Worm (Caenorhabditis elegans): ENCODE measurements around the gene Y41E3.8.
"Not testable (repeated sequence)": the region's sequence is repeated elsewhere in the genome, so short reads cannot be mapped to it uniquely, and the experiment has no call there.

The Y41E3.8 gene

ce11 chrIV:15012154-15012892 is 16.5 kb downstream of the Y41E3.8 start:
- TF ChIP-seq jun-1 (tag; optimal IDR thresholded peaks at IDR 0.05): no peak
- TF ChIP-seq snu-23 (GFP tag; optimal IDR thresholded peaks at IDR 0.05): no peak
- TF ChIP-seq nhr-47 (tag; optimal IDR thresholded peaks at IDR 0.05): no peak
- TF ChIP-seq ama-1 (optimal IDR thresholded peaks at IDR 0.05): no peak
- TF ChIP-seq irx-1 (tag; optimal IDR thresholded peaks at IDR 0.05): no peak
- no peak for TF ChIP-seq unc-86 (tag; optimal IDR thresholded peaks at IDR 0.05)
- no peak for TF ChIP-seq lsy-2 (tag; optimal IDR thresholded peaks at IDR 0.05)
- no peak for TF ChIP-seq fos-1 (tag; optimal IDR thresholded peaks at IDR 0.05)
- TF ChIP-seq nhr-12 (tag; optimal IDR thresholded peaks at IDR 0.05): no peak
- TF ChIP-seq unc-98 (GFP tag; IDR thresholded peaks at IDR 0.05): no peak
- no peak for TF ChIP-seq nhr-85 (tag)
- no peak for TF ChIP-seq mef-2 (tag; optimal IDR thresholded peaks at IDR 0.05)
- no peak for TF ChIP-seq lir-3 (tag; optimal IDR thresholded peaks at IDR 0.05; ENCODE audit: poor library complexity)

ce11 chrIV:15011169-15011568 is 17.6 kb downstream of the Y41E3.8 start:
- TF ChIP-seq jun-1 (tag; optimal IDR thresholded peaks at IDR 0.05) (no peak), skn-1 (tag; optimal IDR thresholded peaks at IDR 0.05) (no peak), ztf-11 (tag; optimal IDR thresholded peaks at IDR 0.05) (no peak), tbx-2 (tag; optimal IDR thresholded peaks at IDR 0.05) (no peak), swsn-7 (tag; optimal IDR thresholded peaks at IDR 0.05) (no peak), rnt-1 (tag; optimal IDR thresholded peaks at IDR 0.05) (no peak), lin-39 (tag; optimal IDR thresholded peaks at IDR 0.05) (no peak), nhr-47 (tag; optimal IDR thresholded peaks at IDR 0.05) (no peak), C34B4.2 (tag; optimal IDR thresholded peaks at IDR 0.05) (no peak), sptf-1 (tag; optimal IDR thresholded peaks at IDR 0.05) (no peak), unc-30 (tag; optimal IDR thresholded peaks at IDR 0.05) (no peak), lin-35 (GFP tag; optimal IDR thresholded peaks at IDR 0.05) (no peak), zip-4 (GFP tag; optimal IDR thresholded peaks at IDR 0.05) (no peak), unc-86 (tag; optimal IDR thresholded peaks at IDR 0.05) (no peak), C04F5.9 (tag; optimal IDR thresholded peaks at IDR 0.05) (no peak), ceh-8 (GFP tag; optimal IDR thresholded peaks at IDR 0.05) (no peak), C16A3.4 (tag; optimal IDR thresholded peaks at IDR 0.05) (no peak), isw-1 (GFP tag; IDR thresholded peaks at IDR 0.05) (no peak), nhr-84 (tag; optimal IDR thresholded peaks at IDR 0.05) (no peak)

DNA sequence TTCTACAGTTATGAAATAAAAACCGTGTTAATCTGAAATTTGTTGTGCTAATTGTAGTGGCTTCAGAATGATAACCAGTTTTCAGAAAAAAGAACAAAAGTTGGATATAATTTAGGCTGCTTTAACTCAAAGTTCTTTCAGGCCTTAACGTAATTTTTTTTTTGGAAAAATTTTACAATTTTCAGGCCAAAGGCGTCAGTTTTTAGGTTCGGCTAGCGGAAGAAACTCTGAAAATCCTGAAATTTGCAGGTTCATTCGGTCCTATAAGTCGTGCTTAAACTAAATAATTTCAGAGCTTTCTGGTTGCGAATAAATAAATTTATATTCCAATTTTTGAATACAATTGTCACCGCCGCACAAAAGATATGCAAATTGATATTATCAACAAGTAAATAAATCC is 20.6 kb downstream of the Y41E3.8 start:
- TF ChIP-seq blmp-1 (tag; optimal IDR thresholded peaks at IDR 0.05) (no peak), nhr-71 (tag; optimal IDR thresholded peaks at IDR 0.05) (no peak), jun-1 (tag; optimal IDR thresholded peaks at IDR 0.05) (no peak), efl-1 (optimal IDR thresholded peaks at IDR 0.05) (no peak), efl-1 (GFP tag; optimal IDR thresholded peaks at IDR 0.05 in 1 of 2) (peak in 1 of 2 experiments; percentile 65)

- TF ChIP-seq nhr-47, rnt-1, lin-15B (tag; optimal IDR thresholded peaks at IDR 0.05): not testable (repeated sequence)
These were observed 22.3 kb downstream of the Y41E3.8 start, which contains the start of gene Y41E3.6 for ce11 chrIV:15006494-15006893. Y41E3.6 (plus strand) TSS chrIV:15006794.

- TF ChIP-seq mab-9 (GFP tag; IDR thresholded peaks at IDR 0.05) (no peak), egl-13 (tag; optimal IDR thresholded peaks at IDR 0.05) (no peak), dpl-1 (GFP tag; optimal IDR thresholded peaks at IDR 0.05) (no peak), ama-1 (optimal IDR thresholded peaks at IDR 0.05) (peak; percentile 41), pqm-1 (tag; optimal IDR thresholded peaks at IDR 0.05) (no peak), nhr-85 (tag) (no peak), zip-4 (GFP tag; optimal IDR thresholded peaks at IDR 0.05) (no peak), elt-2 (tag; optimal IDR thresholded peaks at IDR 0.05) (no peak), sup-37 (GFP tag; optimal IDR thresholded peaks at IDR 0.05) (no peak), lir-3 (tag; optimal IDR thresholded peaks at IDR 0.05; ENCODE audit: poor library complexity) (no peak), nhr-237 (tag; optimal IDR thresholded peaks at IDR 0.05) (no peak), hlh-17 (GFP tag; optimal IDR thresholded peaks at IDR 0.05; ENCODE audit: borderline replicate concordance) (no peak), efl-1 (optimal IDR thresholded peaks at IDR 0.05) (no peak), efl-1 (GFP tag; optimal IDR thresholded peaks at IDR 0.05 in 1 of 2) (peak in 1 of 2 experiments; percentile 40), unc-62 (GFP tag; optimal IDR thresholded peaks at IDR 0.05) (no peak), sox-4 (tag; optimal IDR thresholded peaks at IDR 0.05) (no peak), hpl-2 (GFP tag; optimal IDR thresholded peaks at IDR 0.05) (no peak), blmp-1 (tag; optimal IDR thresholded peaks at IDR 0.05) (peak; percentile 25), fkh-8 (tag; optimal IDR thresholded peaks at IDR 0.05) (no peak)
These were observed 42.1 kb downstream of the Y41E3.8 start, which contains the start of gene dpy-4 for ce11 chrIV:14986684-14987083. dpy-4 (minus strand) TSS chrIV:14986784.

All from whole organism, L1 larva.